Fruit fly (Drosophila melanogaster): Measurements from ENCODE around the gene CG10859.

Gene CG10859

DNA sequence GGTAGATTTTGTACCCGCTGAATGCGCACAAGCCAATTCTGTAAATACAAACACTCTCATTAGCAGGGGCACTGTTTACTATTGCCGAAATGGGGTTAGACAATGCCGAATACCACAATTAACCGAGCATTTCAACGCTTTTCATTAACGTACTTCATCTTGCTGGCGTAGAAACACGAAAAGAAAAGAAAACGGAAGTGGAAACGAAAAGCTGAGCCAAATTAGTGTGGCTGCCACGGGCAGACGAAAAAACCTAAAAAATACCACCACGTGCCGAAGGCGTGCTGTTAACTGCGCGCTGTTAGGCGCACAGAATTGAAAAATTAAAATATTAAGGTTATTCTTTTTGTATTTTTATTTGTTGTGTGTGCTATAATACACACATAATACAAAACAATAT, 3.6 kb downstream of the CG10859 start, which contains the start of gene RpL24 (continued):
- peak in 1 of 2 experiments; percentile 88 for TF ChIP-seq Eip74EF (GFP tag; optimal IDR thresholded peaks at IDR 0.05)
- peak; percentile 40 for TF ChIP-seq ab (GFP tag; optimal IDR thresholded peaks at IDR 0.05)
- TF ChIP-seq CG15073 (GFP tag; optimal IDR thresholded peaks at IDR 0.05), result no peak
- peak; percentile 94 for TF ChIP-seq ash1 (GFP tag; optimal IDR thresholded peaks at IDR 0.05)
- peak; percentile 40 for TF ChIP-seq CG7745 (tag; optimal IDR thresholded peaks at IDR 0.05)
- TF ChIP-seq usp (GFP tag; optimal IDR thresholded peaks at IDR 0.05), result no peak
- TF ChIP-seq Atf6 (GFP tag; IDR thresholded peaks at IDR 0.05), result peak; percentile 90
- TF ChIP-seq Bdp1 (GFP tag; optimal IDR thresholded peaks at IDR 0.05), result peak; percentile 83
- peak; percentile 85 for TF ChIP-seq CG16779 (GFP tag; IDR thresholded peaks at IDR 0.05)
- TF ChIP-seq Usf (GFP tag; optimal IDR thresholded peaks at IDR 0.05), result peak; percentile 80
- peak; percentile 97 for TF ChIP-seq B-H2 (GFP tag; optimal IDR thresholded peaks at IDR 0.05)
- TF ChIP-seq ems (GFP tag; optimal IDR thresholded peaks at IDR 0.05), result peak; percentile 87
- TF ChIP-seq corto (GFP tag; optimal IDR thresholded peaks at IDR 0.05), result no peak
- peak; percentile 68 for TF ChIP-seq crc (GFP tag; optimal IDR thresholded peaks at IDR 0.05)
- peak; percentile 39 for TF ChIP-seq CG31388 (GFP tag; optimal IDR thresholded peaks at IDR 0.05)
- peak; percentile 82 for TF ChIP-seq CG3163 (GFP tag; optimal IDR thresholded peaks at IDR 0.05)
- no peak for TF ChIP-seq Trl (optimal IDR thresholded peaks at IDR 0.05)
- TF ChIP-seq Trl (GFP tag; optimal IDR thresholded peaks at IDR 0.05), result peak; percentile 96
- TF ChIP-seq CG18476 (GFP tag; optimal IDR thresholded peaks at IDR 0.05), result peak; percentile 63
- peak; percentile 92; the same call in 2 of the 3 replicates for TF ChIP-seq so (GFP tag; IDR thresholded peaks at IDR 0.05)
- TF ChIP-seq BEAF-32 (GFP tag; optimal IDR thresholded peaks at IDR 0.05), result peak; percentile 36
- TF ChIP-seq CG9437 (GFP tag; optimal IDR thresholded peaks at IDR 0.05), result peak; percentile 75
- TF ChIP-seq en (GFP tag; optimal IDR thresholded peaks at IDR 0.05), result peak; percentile 94
- TF ChIP-seq row (GFP tag; IDR thresholded peaks at IDR 0.05), result peak; percentile 68
- no peak for TF ChIP-seq CG8478 (optimal IDR thresholded peaks at IDR 0.05)
- no peak for TF ChIP-seq HLH4C (GFP tag; IDR thresholded peaks at IDR 0.05; ENCODE audit: partially characterized antibody)
- no peak for TF ChIP-seq Neu2 (GFP tag; optimal IDR thresholded peaks at IDR 0.05; ENCODE audit: borderline replicate concordance)
- TF ChIP-seq tio (GFP tag; optimal IDR thresholded peaks at IDR 0.05), result no peak
- peak; percentile 85 for TF ChIP-seq CG13894 (tag; optimal IDR thresholded peaks at IDR 0.05)
- TF ChIP-seq Rfx (GFP tag; IDR thresholded peaks at IDR 0.05), result peak; percentile 94
- TF ChIP-seq Deaf1 (tag; optimal IDR thresholded peaks at IDR 0.05), result peak; percentile 64
- peak; percentile 29; the same call in 1 of the 2 replicates for TF ChIP-seq bbx (GFP tag; IDR thresholded peaks at IDR 0.05; ENCODE audit: partially characterized antibody)
- peak; percentile 37 for TF ChIP-seq kay (GFP tag; optimal IDR thresholded peaks at IDR 0.05)
- TF ChIP-seq zf30C (GFP tag; optimal IDR thresholded peaks at IDR 0.05), result peak; percentile 67
- peak; percentile 96 for TF ChIP-seq vvl (GFP tag; IDR thresholded peaks at IDR 0.05)
- 0 out of 2 replicates have a peak, but pooled peaks have one; percentile 37 for TF ChIP-seq CG9215 (GFP tag; IDR thresholded peaks at IDR 0.05)
- peak; percentile 72 for TF ChIP-seq CG8924 (tag; optimal IDR thresholded peaks at IDR 0.05)
- TF ChIP-seq pho (GFP tag; optimal IDR thresholded peaks at IDR 0.05), result peak; percentile 79
- peak; percentile 26; the same call in 1 of the 2 replicates for TF ChIP-seq CG13287 (GFP tag; IDR thresholded peaks at IDR 0.05; ENCODE audit: partially characterized antibody)
- TF ChIP-seq Adf1 (GFP tag; IDR thresholded peaks at IDR 0.05), result peak; percentile 63
- peak; percentile 81 for TF ChIP-seq CG16863 (GFP tag; optimal IDR thresholded peaks at IDR 0.05)
- no peak for TF ChIP-seq Elba2 (GFP tag; optimal IDR thresholded peaks at IDR 0.05)
- TF ChIP-seq CG11093 (GFP tag; IDR thresholded peaks at IDR 0.05), result no peak; the same call in 2 of the 3 replicates
- peak; percentile 36; the same call in 1 of the 2 replicates for TF ChIP-seq ato (GFP tag; IDR thresholded peaks at IDR 0.05; ENCODE audit: partially characterized antibody)
- peak; percentile 94 for TF ChIP-seq schlank (tag; optimal IDR thresholded peaks at IDR 0.05)
- no peak for TF ChIP-seq mld (GFP tag; IDR thresholded peaks at IDR 0.05; ENCODE audit: partially characterized antibody)
- TF ChIP-seq CG18619 (GFP tag; optimal IDR thresholded peaks at IDR 0.05), result peak; percentile 95
- TF ChIP-seq lab (GFP tag; optimal IDR thresholded peaks at IDR 0.05), result peak; percentile 98
- TF ChIP-seq sob (GFP tag; IDR thresholded peaks at IDR 0.05), result peak; percentile 92
- TF ChIP-seq CG18262 (tag; optimal IDR thresholded peaks at IDR 0.05), result peak; percentile 82
- TF ChIP-seq h (optimal IDR thresholded peaks at IDR 0.05), result no peak

Measured in whole organism, embryonic.